Worm (Caenorhabditis elegans) whole organism, young adult: Measurements from ENCODE around the gene srx-133.

Experiments used
- B0019.2 ChIP-seq: fragments of 200-800 bp; sonication (Bioruptor generic); conservative IDR thresholded peaks from 2 replicates; pipeline ENCODE4 v1.3.6; 2022; ENCODE audit warnings: missing genetic modification reagents, missing genetic modification characterization, missing compliant biosample characterization
- C06A6.2 ChIP-seq: fragments of 200-800 bp; sonication (Bioruptor generic); conservative IDR thresholded peaks from 2 replicates; pipeline ENCODE4 v1.3.6; 2022; ENCODE audit warnings: missing genetic modification characterization, missing compliant biosample characterization
- Y53G8AR.9 ChIP-seq: fragments of 200-800 bp; sonication (Bioruptor generic); conservative IDR thresholded peaks from 2 replicates; pipeline ENCODE4 v1.3.6; 2022; ENCODE audit warnings: missing genetic modification reagents, missing genetic modification characterization, missing compliant biosample characterization
- Y95B8A.8 ChIP-seq: fragments of 200-800 bp; sonication (Bioruptor generic); IDR thresholded peaks from 2 replicates; pipeline ENCODE4 v1.3.6; 2022; ENCODE audit warnings: missing genetic modification reagents, missing genetic modification characterization, missing compliant biosample characterization
- ama-1 ChIP-seq, 3 experiments: fragments of 150-350 bp in 1 of 3; sonication (generic microtip) in 2 of 3; optimal IDR thresholded peaks; 2 replicates each; lab custom pipeline; 2014 to 2018; ENCODE audit warnings: missing biosample characterization in 2 of 3, missing genetic modification characterization in 2 of 3, missing genetic modification reagents in 2 of 3
- ceh-100 ChIP-seq: fragments of 200-800 bp; sonication (Bioruptor generic); IDR thresholded peaks from 2 replicates; pipeline ENCODE4 v1.3.6; 2022; ENCODE audit warnings: missing genetic modification reagents, missing genetic modification characterization, missing compliant biosample characterization
- chd-7 ChIP-seq: sonication (generic microtip); optimal IDR thresholded peaks from 2 replicates; lab custom pipeline; 2016; ENCODE audit warnings: mild to moderate bottlenecking, missing genetic modification characterization, moderate library complexity, missing compliant biosample characterization
- lin-40 ChIP-seq: sonication (generic microtip); optimal IDR thresholded peaks from 2 replicates; lab custom pipeline; 2016; ENCODE audit warnings: missing genetic modification characterization, mild to moderate bottlenecking, missing compliant biosample characterization, missing genotype, missing genetic modification reagents
- mxl-1 ChIP-seq: sonication (generic microtip); optimal IDR thresholded peaks from 2 replicates; lab custom pipeline; 2016; ENCODE audit warnings: missing genetic modification characterization, missing compliant biosample characterization
- nhr-80 ChIP-seq: sonication (generic microtip); optimal IDR thresholded peaks from 2 replicates; lab custom pipeline; 2016; ENCODE audit warnings: missing genetic modification characterization, missing compliant biosample characterization
- nhr-90 ChIP-seq: sonication (generic microtip); optimal IDR thresholded peaks from 2 replicates; lab custom pipeline; 2016; ENCODE audit warnings: missing genotype, mild to moderate bottlenecking, missing genetic modification characterization, missing compliant biosample characterization
- snpc-4 ChIP-seq, 5 experiments: fragments of 150-350 bp in 1 of 5; sonication (generic microtip) in 4 of 5; optimal IDR thresholded peaks; 2 replicates each; lab custom pipeline; 2014 to 2018; ENCODE audit warnings: missing genetic modification characterization in 5 of 5, missing biosample characterization in 3 of 5, antibody characterized with exemption in 2 of 5, mild to moderate bottlenecking in 2 of 5, missing compliant biosample characterization in 2 of 5, missing genotype in 2 of 5, moderate library complexity in 2 of 5, missing genetic modification reagents in 1 of 5

- no peak for TF ChIP-seq nhr-80 (tag; lab: Kevin White, UChicago)
- TF ChIP-seq ama-1 (optimal IDR thresholded peaks at IDR 0.05; lab: Kevin White, UChicago): no peak
- no peak for TF ChIP-seq ama-1 (GFP tag; optimal IDR thresholded peaks at IDR 0.05; lab: Kevin White, UChicago)
- no peak for TF ChIP-seq B0019.2 (GFP tag; lab: Robert Waterston, UW)
- TF ChIP-seq lin-40 (tag; lab: Kevin White, UChicago): no peak
- TF ChIP-seq ceh-100 (GFP tag; lab: Robert Waterston, UW): no peak
- TF ChIP-seq snpc-4 (GFP tag; optimal IDR thresholded peaks at IDR 0.05; lab: Kevin White, UChicago): no peak
- no peak for TF ChIP-seq snpc-4 (tag; optimal IDR thresholded peaks at IDR 0.05; lab: Kevin White, UChicago)
- TF ChIP-seq Y53G8AR.9: no peak
- no peak for TF ChIP-seq C06A6.2 (GFP tag; lab: Robert Waterston, UW)
- no peak for TF ChIP-seq nhr-90 (tag; lab: Kevin White, UChicago)
- no peak for TF ChIP-seq mxl-1 (tag; lab: Kevin White, UChicago)
- TF ChIP-seq Y95B8A.8 (GFP tag; lab: Robert Waterston, UW): no peak
- no peak for TF ChIP-seq chd-7 (tag; lab: Kevin White, UChicago)
Measured at ce11 chrV:13840909-13841308, 7.6 kb upstream of the srx-133 start, which contains the start of gene srx-17.
